Worm (Caenorhabditis elegans): Measurements from ENCODE around the gene C27H5.2.

DNA sequence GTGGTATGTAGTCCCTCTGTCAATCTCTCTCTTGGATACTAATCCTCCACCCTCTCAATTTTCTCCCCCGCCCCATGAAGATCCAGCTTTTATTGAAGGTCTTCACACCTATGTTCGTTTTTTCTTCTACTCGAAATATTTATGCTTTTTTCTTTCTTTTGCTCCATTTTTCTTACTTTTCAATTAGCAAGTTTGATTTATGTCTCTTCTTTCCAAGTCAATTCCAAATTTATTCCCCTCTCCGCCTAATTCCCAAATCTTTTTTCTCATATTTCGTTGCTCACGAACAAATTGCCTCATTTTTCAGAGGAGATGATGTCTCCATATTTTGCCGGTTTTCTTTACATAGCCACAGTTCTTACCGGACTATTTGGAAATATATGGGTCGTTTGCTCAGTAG, 11.1 kb upstream of the C27H5.2 start, which contains the start of gene npr-31:
- no peak for TF ChIP-seq tbx-2 (tag; optimal IDR thresholded peaks at IDR 0.05)
- no peak for TF ChIP-seq elt-1 (tag; optimal IDR thresholded peaks at IDR 0.05)
- no peak for TF ChIP-seq nhr-11 (tag; optimal IDR thresholded peaks at IDR 0.05)
- TF ChIP-seq lin-15B (tag; optimal IDR thresholded peaks at IDR 0.05) = no peak
- TF ChIP-seq ceh-82 (tag; optimal IDR thresholded peaks at IDR 0.05) = no peak
- TF ChIP-seq snpc-4 (tag; optimal IDR thresholded peaks at IDR 0.05) = no peak
- no peak for TF ChIP-seq nhr-77 (tag; optimal IDR thresholded peaks at IDR 0.05)
- TF ChIP-seq ama-1 (optimal IDR thresholded peaks at IDR 0.05) = no peak
- TF ChIP-seq lin-39 (tag; optimal IDR thresholded peaks at IDR 0.05) = no peak
- no peak for TF ChIP-seq ZK546.5 (tag; optimal IDR thresholded peaks at IDR 0.05)
- no peak for TF ChIP-seq fos-1 (tag; optimal IDR thresholded peaks at IDR 0.05)
